Worm (Caenorhabditis elegans) whole organism, mixed stage, embryonic: Measurements from ENCODE around the gene F53B3.3.

Experiments used
- blmp-1 ChIP-seq: fragments of 150-350 bp; optimal IDR thresholded peaks from 2 replicates; lab custom pipeline; 2014; ENCODE audit warnings: missing biosample characterization, missing genetic modification characterization
- elt-3 ChIP-seq: fragments of 150-350 bp; optimal IDR thresholded peaks from 2 replicates; lab custom pipeline; 2014; ENCODE audit warnings: missing biosample characterization, missing genetic modification characterization
- mls-2 ChIP-seq: sonication (generic microtip); optimal IDR thresholded peaks from 2 replicates; lab custom pipeline; 2016; ENCODE audit warnings: mild to moderate bottlenecking, missing genetic modification characterization, moderate library complexity, missing compliant biosample characterization
- nhr-237 ChIP-seq: fragments of 150-350 bp; optimal IDR thresholded peaks from 2 replicates; lab custom pipeline; 2014; ENCODE audit warnings: missing biosample characterization, missing genetic modification characterization
- nhr-76 ChIP-seq: sonication (generic microtip); optimal IDR thresholded peaks from 2 replicates; lab custom pipeline; 2017; ENCODE audit warnings: missing biosample characterization, missing genetic modification characterization
- pha-4 ChIP-seq: fragments of 150-350 bp; optimal IDR thresholded peaks from 2 replicates; lab custom pipeline; 2018; ENCODE audit warnings: missing biosample characterization, missing genetic modification reagents, missing genetic modification characterization
- sptf-1 ChIP-seq: sonication (generic microtip); optimal IDR thresholded peaks from 2 replicates; lab custom pipeline; 2017; ENCODE audit warnings: mild to moderate bottlenecking, missing genetic modification characterization, moderate library complexity, missing compliant biosample characterization
- unc-62 ChIP-seq: fragments of 150-350 bp; optimal IDR thresholded peaks from 2 replicates; lab custom pipeline; 2014; ENCODE audit warnings: missing biosample characterization, missing genetic modification reagents, missing genetic modification characterization

DNA sequence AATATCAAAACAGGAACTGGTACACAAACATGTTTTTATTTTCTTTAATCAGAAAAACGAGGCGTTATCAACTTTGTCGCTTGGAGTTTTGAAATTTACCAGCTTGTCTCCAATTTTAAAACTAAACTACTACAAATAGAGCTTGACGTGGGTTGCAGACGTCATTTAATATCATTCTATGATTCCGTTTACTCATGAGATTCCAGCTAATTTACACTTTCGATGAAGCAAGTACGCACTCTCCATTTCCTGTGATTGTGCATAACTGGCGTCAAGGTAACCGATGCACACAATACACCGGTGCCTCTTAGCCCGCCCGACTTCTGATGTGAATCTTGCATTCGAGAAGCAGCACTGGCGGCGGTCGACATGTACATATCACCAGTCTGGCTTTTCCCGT, 52.0 kb downstream of the F53B3.3 start:
- no peak for TF ChIP-seq nhr-237 (tag; lab: Kevin White, UChicago)
- no peak for TF ChIP-seq unc-62 (GFP tag; lab: Kevin White, UChicago)
- no peak for TF ChIP-seq sptf-1
- TF ChIP-seq blmp-1 (tag; lab: Kevin White, UChicago), result no peak
- TF ChIP-seq elt-3, result no peak
- TF ChIP-seq pha-4 (tag; lab: Kevin White, UChicago), result no peak
- no peak for TF ChIP-seq nhr-76 (tag; lab: Kevin White, UChicago)
- no peak for TF ChIP-seq mls-2
